Worm (Caenorhabditis elegans) whole organism, young adult: ENCODE results near the gene F15B9.11.
A peak's percentile ranks its signal among the peaks of the same experiment; 100 is the strongest.

ENCODE experiments used
- B0019.2 ChIP-seq: fragments of 200-800 bp; sonication (Bioruptor generic); conservative IDR thresholded peaks from 2 replicates; pipeline ENCODE4 v1.3.6; 2022; ENCODE audit warnings: missing genetic modification reagents, missing genetic modification characterization, missing compliant biosample characterization
- B0035.1 ChIP-seq: sonication (generic microtip); optimal IDR thresholded peaks from 2 replicates; lab custom pipeline; 2016; ENCODE audit warnings: missing genetic modification characterization, mild to moderate bottlenecking, missing compliant biosample characterization, missing genotype, missing genetic modification reagents
- B0336.3 ChIP-seq: fragments of 200-800 bp; sonication (Bioruptor generic); IDR thresholded peaks from 2 replicates; pipeline ENCODE4 v1.3.6; 2022; ENCODE audit warnings: missing genetic modification characterization, missing compliant biosample characterization
- D2030.7 ChIP-seq: fragments of 200-800 bp; sonication (Bioruptor generic); IDR thresholded peaks from 2 replicates; pipeline ENCODE4 v1.3.6; 2022; ENCODE audit warnings: missing genetic modification reagents, missing genetic modification characterization, missing compliant biosample characterization
- F33H1.4 ChIP-seq: fragments of 200-800 bp; sonication (Bioruptor generic); IDR thresholded peaks from 2 replicates; pipeline ENCODE4 v1.3.6; 2022; ENCODE audit warnings: missing genetic modification reagents, missing genetic modification characterization, missing compliant biosample characterization
- F37B4.10 ChIP-seq: fragments of 200-800 bp; sonication (Bioruptor generic); IDR thresholded peaks from 2 replicates; pipeline ENCODE4 v1.3.6; 2022; ENCODE audit warnings: missing genetic modification characterization, missing compliant biosample characterization
- F39B2.1 ChIP-seq: fragments of 200-800 bp; sonication (Bioruptor generic); IDR thresholded peaks from 2 replicates; pipeline ENCODE4 v1.3.6; 2022; ENCODE audit warnings: missing genetic modification reagents, missing genetic modification characterization, missing compliant biosample characterization
- Y53G8AR.9 ChIP-seq: fragments of 200-800 bp; sonication (Bioruptor generic); conservative IDR thresholded peaks from 2 replicates; pipeline ENCODE4 v1.3.6; 2022; ENCODE audit warnings: missing genetic modification reagents, missing genetic modification characterization, missing compliant biosample characterization
- Y67H2A.10 ChIP-seq: fragments of 200-800 bp; sonication (Bioruptor generic); conservative IDR thresholded peaks from 2 replicates; pipeline ENCODE4 v1.3.6; 2022; ENCODE audit warnings: missing genetic modification reagents, missing genetic modification characterization, missing compliant biosample characterization
- Y79H2A.3 ChIP-seq: fragments of 200-800 bp; sonication (Bioruptor generic); conservative IDR thresholded peaks from 2 replicates; pipeline ENCODE4 v1.3.6; 2022; ENCODE audit warnings: missing genetic modification reagents, missing genetic modification characterization, missing compliant biosample characterization
- Y95B8A.8 ChIP-seq: fragments of 200-800 bp; sonication (Bioruptor generic); IDR thresholded peaks from 2 replicates; pipeline ENCODE4 v1.3.6; 2022; ENCODE audit warnings: missing genetic modification reagents, missing genetic modification characterization, missing compliant biosample characterization
- ama-1 ChIP-seq, 3 experiments: fragments of 150-350 bp in 1 of 3; sonication (generic microtip) in 2 of 3; optimal IDR thresholded peaks; 2 replicates each; lab custom pipeline; 2014 to 2018; ENCODE audit warnings: missing biosample characterization in 2 of 3, missing genetic modification characterization in 2 of 3, missing genetic modification reagents in 2 of 3
- atf-7 ChIP-seq: sonication (generic microtip); optimal IDR thresholded peaks from 2 replicates; lab custom pipeline; 2017; ENCODE audit warnings: mild to moderate bottlenecking, missing genetic modification characterization, missing compliant biosample characterization
- athp-1 ChIP-seq: sonication (generic microtip); optimal IDR thresholded peaks from 2 replicates; lab custom pipeline; 2017; ENCODE audit warnings: mild to moderate bottlenecking, missing genetic modification characterization, missing compliant biosample characterization
- attf-5 ChIP-seq: fragments of 200-800 bp; sonication (Bioruptor generic); optimal IDR thresholded peaks from 2 replicates; lab custom pipeline; 2018; ENCODE audit warnings: mild to moderate bottlenecking, missing genetic modification characterization, missing compliant biosample characterization
- cebp-1 ChIP-seq, 2 experiments: fragments of 200-800 bp in 1 of 2; sonication (Bioruptor generic) in 1 of 2; sonication (generic microtip) in 1 of 2; IDR thresholded peaks in 1 of 2; optimal IDR thresholded peaks in 1 of 2; 2 replicates each; pipeline versions ENCODE4 v1.3.6 to Lab custom; 2017 to 2022; ENCODE audit warnings: missing compliant biosample characterization in 2 of 2, missing genetic modification characterization in 2 of 2, mild to moderate bottlenecking in 1 of 2, missing genetic modification reagents in 1 of 2, moderate library complexity in 1 of 2
- dox-1 ChIP-seq: fragments of 200-800 bp; sonication (Bioruptor generic); IDR thresholded peaks from 2 replicates; pipeline ENCODE4 v1.3.6; 2022; ENCODE audit warnings: missing genetic modification reagents, missing genetic modification characterization, missing compliant biosample characterization
- dpff-1 ChIP-seq: sonication (generic microtip); optimal IDR thresholded peaks from 2 replicates; lab custom pipeline; 2017; ENCODE audit warnings: mild to moderate bottlenecking, missing genetic modification characterization, missing compliant biosample characterization
- efl-1 ChIP-seq: fragments of 150-350 bp; optimal IDR thresholded peaks from 2 replicates; lab custom pipeline; 2014; ENCODE audit warnings: missing biosample characterization, missing genetic modification reagents, missing genetic modification characterization
- egl-18 ChIP-seq: fragments of 200-800 bp; sonication (Bioruptor generic); IDR thresholded peaks from 2 replicates; pipeline ENCODE4 v1.3.6; 2022; ENCODE audit warnings: missing genetic modification reagents, missing genetic modification characterization, missing compliant biosample characterization
- egl-44 ChIP-seq: fragments of 200-800 bp; sonication (Bioruptor generic); IDR thresholded peaks from 2 replicates; pipeline ENCODE4 v1.3.6; 2022; ENCODE audit warnings: missing genetic modification reagents, missing genetic modification characterization, missing compliant biosample characterization
- ets-4 ChIP-seq: fragments of 200-800 bp; sonication (Bioruptor generic); optimal IDR thresholded peaks from 2 replicates; lab custom pipeline; 2018; ENCODE audit warnings: mild to moderate bottlenecking, missing genetic modification characterization, missing compliant biosample characterization
- hmg-20 ChIP-seq: fragments of 200-800 bp; sonication (Bioruptor generic); IDR thresholded peaks from 2 replicates; pipeline ENCODE4 v1.3.6; 2022; ENCODE audit warnings: missing genetic modification reagents, missing genetic modification characterization, missing compliant biosample characterization
- lag-1 ChIP-seq: fragments of 200-800 bp; sonication (Bioruptor generic); IDR thresholded peaks from 2 replicates; pipeline ENCODE4 v1.3.6; 2022; ENCODE audit warnings: missing genetic modification reagents, missing genetic modification characterization, missing compliant biosample characterization
- let-607 ChIP-seq, 2 experiments: fragments of 200-800 bp in 1 of 2; sonication (Bioruptor generic) in 1 of 2; sonication (generic microtip) in 1 of 2; optimal IDR thresholded peaks; 2 replicates each; lab custom pipeline; 2016 to 2018; ENCODE audit warnings: mild to moderate bottlenecking in 2 of 2, missing compliant biosample characterization in 2 of 2, missing genetic modification characterization in 2 of 2, moderate library complexity in 2 of 2, missing genotype in 1 of 2
- lin-26 ChIP-seq: fragments of 200-800 bp; sonication (Bioruptor generic); IDR thresholded peaks from 2 replicates; pipeline ENCODE4 v1.3.6; 2022; ENCODE audit warnings: missing genetic modification reagents, missing genetic modification characterization, missing compliant biosample characterization
- lir-1 ChIP-seq: fragments of 200-800 bp; sonication (Bioruptor generic); conservative IDR thresholded peaks from 2 replicates; pipeline ENCODE4 v1.3.6; 2022; ENCODE audit warnings: missing genetic modification reagents, missing genetic modification characterization, missing compliant biosample characterization
- lsl-1 ChIP-seq: fragments of 200-800 bp; sonication (Bioruptor generic); optimal IDR thresholded peaks from 2 replicates; lab custom pipeline; 2018; ENCODE audit warnings: mild to moderate bottlenecking, missing genetic modification characterization, moderate library complexity, missing compliant biosample characterization
- lsy-27 ChIP-seq: sonication (generic microtip); optimal IDR thresholded peaks from 2 replicates; lab custom pipeline; 2017; ENCODE audit warnings: missing genetic modification characterization, mild to moderate bottlenecking, missing compliant biosample characterization, antibody characterized with exemption, missing genotype, borderline replicate concordance; ENCODE audit not compliant: insufficient read depth
- madf-3 ChIP-seq: fragments of 200-800 bp; sonication (Bioruptor generic); IDR thresholded peaks from 2 replicates; pipeline ENCODE4 v1.3.6; 2022; ENCODE audit warnings: missing genetic modification reagents, missing genetic modification characterization, missing compliant biosample characterization
- mes-4 ChIP-seq: sonication (generic microtip); optimal IDR thresholded peaks from 2 replicates; lab custom pipeline; 2016; ENCODE audit warnings: missing genotype, missing genetic modification characterization, missing compliant biosample characterization
- mxl-1 ChIP-seq: sonication (generic microtip); optimal IDR thresholded peaks from 2 replicates; lab custom pipeline; 2016; ENCODE audit warnings: missing genetic modification characterization, missing compliant biosample characterization
- nfyb-1 ChIP-seq: fragments of 200-800 bp; sonication (Bioruptor generic); IDR thresholded peaks from 2 replicates; pipeline ENCODE4 v1.3.6; 2022; ENCODE audit warnings: missing genetic modification reagents, missing genetic modification characterization, missing compliant biosample characterization
- nhr-80 ChIP-seq: sonication (generic microtip); optimal IDR thresholded peaks from 2 replicates; lab custom pipeline; 2016; ENCODE audit warnings: missing genetic modification characterization, missing compliant biosample characterization
- pbrm-1 ChIP-seq: fragments of 200-800 bp; sonication (Bioruptor generic); IDR thresholded peaks from 2 replicates; pipeline ENCODE4 v1.3.6; 2022; ENCODE audit warnings: missing genetic modification reagents, missing genetic modification characterization, missing compliant biosample characterization
- rpc-1 ChIP-seq, 2 experiments: fragments of 150-350 bp in 1 of 2; sonication (generic microtip) in 1 of 2; optimal IDR thresholded peaks; 2 replicates each; lab custom pipeline; 2014 to 2018; ENCODE audit warnings: missing biosample characterization in 1 of 2, missing genetic modification characterization in 1 of 2, missing genetic modification reagents in 1 of 2, missing genotype in 1 of 2
- sdz-38 ChIP-seq: sonication (generic microtip); optimal IDR thresholded peaks from 2 replicates; lab custom pipeline; 2016; ENCODE audit warnings: missing genotype, missing genetic modification characterization, missing compliant biosample characterization
- sea-2 ChIP-seq: fragments of 200-800 bp; sonication (Bioruptor generic); IDR thresholded peaks from 2 replicates; pipeline ENCODE4 v1.3.6; 2022; ENCODE audit warnings: missing genetic modification characterization, missing compliant biosample characterization
- snpc-3.4 ChIP-seq: sonication (generic microtip); optimal IDR thresholded peaks from 2 replicates; lab custom pipeline; 2017; ENCODE audit warnings: missing genetic modification characterization, mild to moderate bottlenecking, missing compliant biosample characterization, antibody characterized with exemption, moderate library complexity, missing genotype, missing genetic modification reagents
- somi-1 ChIP-seq: fragments of 200-800 bp; sonication (Bioruptor generic); optimal IDR thresholded peaks from 2 replicates; lab custom pipeline; 2018; ENCODE audit warnings: mild to moderate bottlenecking, missing genetic modification characterization, missing compliant biosample characterization
- unc-62 ChIP-seq: fragments of 150-350 bp; optimal IDR thresholded peaks from 2 replicates; lab custom pipeline; 2014; ENCODE audit warnings: missing biosample characterization, missing genetic modification reagents, missing genetic modification characterization
- zfh-2 ChIP-seq: fragments of 200-800 bp; sonication (Bioruptor generic); conservative IDR thresholded peaks from 2 replicates; pipeline ENCODE4 v1.3.6; 2022; ENCODE audit warnings: missing genetic modification reagents, missing genetic modification characterization, missing compliant biosample characterization
- ztf-25 ChIP-seq: fragments of 200-800 bp; sonication (Bioruptor generic); IDR thresholded peaks from 2 replicates; pipeline ENCODE4 v1.3.6; 2022; ENCODE audit warnings: missing genetic modification reagents, missing genetic modification characterization, missing compliant biosample characterization

The F15B9.11 gene

ce11 chrV:13006754-13007153 is 14.1 kb upstream of the F15B9.11 start (continued):
- TF ChIP-seq unc-62 (GFP tag; lab: Kevin White, UChicago): no peak
- TF ChIP-seq ets-4: no peak
- no peak for TF ChIP-seq Y67H2A.10 (GFP tag; lab: Robert Waterston, UW)
- TF ChIP-seq attf-5 (GFP tag; lab: Kevin White, UChicago): no peak
- TF ChIP-seq efl-1 (GFP tag; lab: Kevin White, UChicago): no peak
- TF ChIP-seq pbrm-1: no peak
- peak; percentile 16 for TF ChIP-seq snpc-3.4 (tag; lab: Kevin White, UChicago)
- TF ChIP-seq ztf-25 (GFP tag; lab: Robert Waterston, UW): no peak
- no peak for TF ChIP-seq B0035.1 (tag; lab: Kevin White, UChicago)
- no peak for TF ChIP-seq lir-1 (GFP tag; lab: Robert Waterston, UW)
- no peak; the same call in 1 of the 2 replicates for TF ChIP-seq lin-26 (GFP tag; lab: Robert Waterston, UW)
- TF ChIP-seq dox-1 (GFP tag; lab: Robert Waterston, UW): no peak; the same call in 1 of the 2 replicates
- TF ChIP-seq lsl-1 (GFP tag; lab: Kevin White, UChicago): peak; percentile 1
- TF ChIP-seq cebp-1 (GFP tag; IDR thresholded peaks at IDR 0.05; lab: Robert Waterston, UW): no peak
- peak; percentile 19 for TF ChIP-seq cebp-1 (tag; optimal IDR thresholded peaks at IDR 0.05; lab: Kevin White, UChicago)
- TF ChIP-seq athp-1 (tag; lab: Kevin White, UChicago): peak; percentile 51
- TF ChIP-seq sdz-38 (tag; lab: Kevin White, UChicago): no peak
- no peak for TF ChIP-seq Y95B8A.8 (GFP tag; lab: Robert Waterston, UW)
- TF ChIP-seq Y53G8AR.9 (GFP tag; lab: Robert Waterston, UW): peak; percentile 25; the same call in 1 of the 2 replicates
- TF ChIP-seq mes-4 (tag; lab: Kevin White, UChicago): no peak
- TF ChIP-seq lsy-27: no peak
- TF ChIP-seq atf-7: no peak
- TF ChIP-seq nhr-80 (tag; lab: Kevin White, UChicago): no peak
- no peak for TF ChIP-seq lag-1
- no peak for TF ChIP-seq F37B4.10 (GFP tag; lab: Robert Waterston, UW)
- no peak for TF ChIP-seq B0336.3 (GFP tag; lab: Robert Waterston, UW)
- no peak for TF ChIP-seq egl-44
- TF ChIP-seq madf-3 (GFP tag; lab: Robert Waterston, UW): 0 out of 2 replicates have a peak, but pooled peaks have one; percentile 2
- no peak for TF ChIP-seq D2030.7 (GFP tag; lab: Robert Waterston, UW)
- TF ChIP-seq Y79H2A.3 (GFP tag; lab: Robert Waterston, UW): no peak
- no peak for TF ChIP-seq nfyb-1
- TF ChIP-seq mxl-1 (tag; lab: Kevin White, UChicago): peak; percentile 20
- TF ChIP-seq ama-1 (optimal IDR thresholded peaks at IDR 0.05; lab: Kevin White, UChicago): no peak
- TF ChIP-seq ama-1 (GFP tag; optimal IDR thresholded peaks at IDR 0.05; lab: Kevin White, UChicago): peak in 1 of 2 experiments; percentile 61
- no peak for TF ChIP-seq zfh-2 (GFP tag; lab: Robert Waterston, UW)
- TF ChIP-seq egl-18 (GFP tag; lab: Robert Waterston, UW): no peak
- TF ChIP-seq hmg-20 (GFP tag; lab: Robert Waterston, UW): no peak
- TF ChIP-seq F39B2.1 (GFP tag; lab: Robert Waterston, UW): no peak
- TF ChIP-seq somi-1 (GFP tag; lab: Kevin White, UChicago): no peak
- TF ChIP-seq F33H1.4 (GFP tag; lab: Robert Waterston, UW): 0 out of 2 replicates have a peak, but pooled peaks have one; percentile 7
- TF ChIP-seq let-607 (tag; optimal IDR thresholded peaks at IDR 0.05; lab: Kevin White, UChicago): no peak
- TF ChIP-seq rpc-1 (optimal IDR thresholded peaks at IDR 0.05; lab: Kevin White, UChicago): no peak
- TF ChIP-seq rpc-1 (tag; optimal IDR thresholded peaks at IDR 0.05; lab: Kevin White, UChicago): no peak
- no peak for TF ChIP-seq B0019.2 (GFP tag; lab: Robert Waterston, UW)
- no peak for TF ChIP-seq sea-2 (GFP tag; lab: Robert Waterston, UW)
- TF ChIP-seq dpff-1: no peak
